Fruit fly (Drosophila melanogaster): ENCODE results near the gene CG14712.

The CG14712 gene

dm6 chr3R:11582253-11582589 is 46.3 kb upstream of the CG14712 start (continued):
- TF ChIP-seq Jarid2 (GFP tag; optimal IDR thresholded peaks at IDR 0.05): no peak
- no peak for TF ChIP-seq pfk (GFP tag; optimal IDR thresholded peaks at IDR 0.05)
- TF ChIP-seq dpn (GFP tag; optimal IDR thresholded peaks at IDR 0.05): peak; percentile 68 to 77
- TF ChIP-seq luna (GFP tag; optimal IDR thresholded peaks at IDR 0.05): no peak
- TF ChIP-seq CG10565 (GFP tag; optimal IDR thresholded peaks at IDR 0.05): no peak
- TF ChIP-seq CG6683 (GFP tag; optimal IDR thresholded peaks at IDR 0.05): no peak
- peak; percentile 76 for TF ChIP-seq Rfx (GFP tag; IDR thresholded peaks at IDR 0.05)
- TF ChIP-seq ara (GFP tag; IDR thresholded peaks at IDR 0.05): peak; percentile 54; the same call in 1 of the 2 replicates
- peak; percentile 84 for TF ChIP-seq tgo (GFP tag; IDR thresholded peaks at IDR 0.05)
- TF ChIP-seq disco-r (GFP tag; optimal IDR thresholded peaks at IDR 0.05): peak; percentile 30
- peak; percentile 41 for TF ChIP-seq CG3163 (GFP tag; optimal IDR thresholded peaks at IDR 0.05)
- TF ChIP-seq CG31441 (GFP tag; IDR thresholded peaks at IDR 0.05): no peak
- TF ChIP-seq inv (GFP tag; IDR thresholded peaks at IDR 0.05; ENCODE audit: partially characterized antibody): no peak
- no peak for TF ChIP-seq Dp (GFP tag; optimal IDR thresholded peaks at IDR 0.05)
- TF ChIP-seq CG34376 (GFP tag; optimal IDR thresholded peaks at IDR 0.05): no peak
- TF ChIP-seq CG42726 (GFP tag; IDR thresholded peaks at IDR 0.05; ENCODE audit: partially characterized antibody): no peak
- peak; percentile 68; the same call in 2 of the 3 replicates for TF ChIP-seq H15 (GFP tag; IDR thresholded peaks at IDR 0.05)
- TF ChIP-seq Atf3 (GFP tag; optimal IDR thresholded peaks at IDR 0.05): no peak
- TF ChIP-seq CG10366 (GFP tag; IDR thresholded peaks at IDR 0.05): peak; percentile 80
- TF ChIP-seq Hmx (GFP tag; optimal IDR thresholded peaks at IDR 0.05): no peak
- TF ChIP-seq CG11696 (GFP tag; IDR thresholded peaks at IDR 0.05): peak; percentile 63; the same call in 1 of the 2 replicates
- TF ChIP-seq bowl (GFP tag; IDR thresholded peaks at IDR 0.05): peak; percentile 68
- no peak for TF ChIP-seq CG13296 (GFP tag; optimal IDR thresholded peaks at IDR 0.05)
- peak; percentile 60 for TF ChIP-seq jing (GFP tag; optimal IDR thresholded peaks at IDR 0.05)
- peak; percentile 50 for TF ChIP-seq CG13775 (GFP tag; optimal IDR thresholded peaks at IDR 0.05)
- TF ChIP-seq so (GFP tag; IDR thresholded peaks at IDR 0.05): peak; percentile 57; the same call in 1 of the 3 replicates
- peak; percentile 14 for TF ChIP-seq CG31365 (tag; optimal IDR thresholded peaks at IDR 0.05)
- no peak for TF ChIP-seq Taf1 (GFP tag; IDR thresholded peaks at IDR 0.05)
- peak; percentile 73 for TF ChIP-seq Xrp1 (GFP tag; IDR thresholded peaks at IDR 0.05)
- TF ChIP-seq tap (tag; optimal IDR thresholded peaks at IDR 0.05): no peak
- TF ChIP-seq CG2875 (GFP tag; optimal IDR thresholded peaks at IDR 0.05): peak; percentile 30
- TF ChIP-seq jigr1 (GFP tag; IDR thresholded peaks at IDR 0.05): no peak
- TF ChIP-seq CG17612 (GFP tag; IDR thresholded peaks at IDR 0.05): 0 out of 2 replicates have a peak, but pooled peaks have one; percentile 18
- TF ChIP-seq unc-4 (GFP tag; IDR thresholded peaks at IDR 0.05; ENCODE audit: partially characterized antibody): no peak
- peak; percentile 21 for TF ChIP-seq CG14710 (tag; optimal IDR thresholded peaks at IDR 0.05)
- peak; percentile 40 for TF ChIP-seq E2f2 (GFP tag; IDR thresholded peaks at IDR 0.05)
- TF ChIP-seq CG8089 (GFP tag; optimal IDR thresholded peaks at IDR 0.05): peak; percentile 43
- no peak for TF ChIP-seq CG5180 (GFP tag; optimal IDR thresholded peaks at IDR 0.05)
- TF ChIP-seq row (GFP tag; IDR thresholded peaks at IDR 0.05): peak; percentile 85
- TF ChIP-seq D (optimal IDR thresholded peaks at IDR 0.05): no peak
- peak; percentile 48 for TF ChIP-seq D (GFP tag; optimal IDR thresholded peaks at IDR 0.05)
- TF ChIP-seq CG30020 (tag; optimal IDR thresholded peaks at IDR 0.05): no peak
- TF ChIP-seq stwl (tag; optimal IDR thresholded peaks at IDR 0.05): no peak
- no peak for TF ChIP-seq emc (GFP tag; optimal IDR thresholded peaks at IDR 0.05)
- no peak for TF ChIP-seq gcm2 (GFP tag; optimal IDR thresholded peaks at IDR 0.05)
- no peak for TF ChIP-seq amos (GFP tag; IDR thresholded peaks at IDR 0.05; ENCODE audit: partially characterized antibody)
- no peak for TF ChIP-seq hth (optimal IDR thresholded peaks at IDR 0.05)
- TF ChIP-seq wdn (GFP tag; IDR thresholded peaks at IDR 0.05): no peak
- TF ChIP-seq crc (GFP tag; optimal IDR thresholded peaks at IDR 0.05): peak; percentile 23
- TF ChIP-seq CG32767 (GFP tag; IDR thresholded peaks at IDR 0.05): peak; percentile 58; the same call in 1 of the 2 replicates
- peak; percentile 14 for TF ChIP-seq CG10654 (GFP tag; optimal IDR thresholded peaks at IDR 0.05)
- peak; percentile 26 for TF ChIP-seq trem (tag; optimal IDR thresholded peaks at IDR 0.05)

All from whole organism, embryonic.